Fruit fly (Drosophila melanogaster): Measurements from ENCODE around the gene Pgant4.

Gene Pgant4

dm6 chr2L:3457007-3457406 is 15.4 kb upstream of the Pgant4 start, which contains the start of the genes Cog3 and Sec5 (continued):
- TF ChIP-seq CG11398 (GFP tag; optimal IDR thresholded peaks at IDR 0.05) (no peak), Gsc (GFP tag; IDR thresholded peaks at IDR 0.05) (no peak), NC2α (GFP tag; optimal IDR thresholded peaks at IDR 0.05) (no peak), ssp (GFP tag; IDR thresholded peaks at IDR 0.05) (peak; percentile 43; the same call in 1 of the 2 replicates), Ravus (GFP tag; IDR thresholded peaks at IDR 0.05) (no peak), vvl (GFP tag; IDR thresholded peaks at IDR 0.05) (peak; percentile 75), Xrp1 (GFP tag; IDR thresholded peaks at IDR 0.05) (peak; percentile 68), ash1 (GFP tag; optimal IDR thresholded peaks at IDR 0.05) (no peak), CG31441 (GFP tag; IDR thresholded peaks at IDR 0.05) (no peak), CHES-1-like (GFP tag; optimal IDR thresholded peaks at IDR 0.05) (peak; percentile 57), Dad (GFP tag; optimal IDR thresholded peaks at IDR 0.05) (no peak), pho (GFP tag; optimal IDR thresholded peaks at IDR 0.05) (peak; percentile 29), dm (GFP tag; optimal IDR thresholded peaks at IDR 0.05) (no peak), CG9797 (GFP tag; optimal IDR thresholded peaks at IDR 0.05) (peak; percentile 41), Fer3 (tag; optimal IDR thresholded peaks at IDR 0.05) (peak; percentile 74), ase (GFP tag; IDR thresholded peaks at IDR 0.05) (no peak), run (tag; optimal IDR thresholded peaks at IDR 0.05) (no peak), sens-2 (GFP tag; IDR thresholded peaks at IDR 0.05) (no peak), CG8359 (GFP tag; optimal IDR thresholded peaks at IDR 0.05; ENCODE audit: borderline replicate concordance) (peak; percentile 32)

DNA sequence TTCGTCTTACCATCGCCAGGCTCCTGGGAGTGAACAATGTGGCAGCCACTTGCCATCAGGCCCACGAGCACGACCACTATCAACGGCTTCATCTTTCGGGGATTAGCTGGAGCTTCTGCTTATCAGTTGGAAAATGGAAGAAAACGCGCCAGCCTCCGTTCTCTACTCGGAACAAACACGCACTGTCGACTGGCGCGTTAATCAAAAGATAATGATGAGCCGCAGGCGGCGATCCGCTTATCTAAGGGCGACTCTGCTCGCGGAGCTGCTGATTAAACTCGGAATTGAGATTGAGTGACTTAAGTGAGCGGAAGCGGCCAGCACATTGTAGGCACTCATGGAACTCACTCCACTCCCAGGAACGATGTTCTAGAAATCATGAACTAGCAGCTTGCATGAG is 10.6 kb upstream of the Pgant4 start, which contains the start of gene CG3246:
TSS of gene CG3246 (minus strand) at position 193 of the 400 bp plus-strand sequence.
- peak; percentile 38 for TF ChIP-seq CG10543 (GFP tag; optimal IDR thresholded peaks at IDR 0.05)
- TF ChIP-seq CG34376 (GFP tag; optimal IDR thresholded peaks at IDR 0.05): peak; percentile 61
- 0 out of 2 replicates have a peak, but pooled peaks have one; percentile 7 for TF ChIP-seq Bgb (GFP tag; IDR thresholded peaks at IDR 0.05; ENCODE audit: partially characterized antibody)
- peak; percentile 15 for TF ChIP-seq CG7987 (GFP tag; optimal IDR thresholded peaks at IDR 0.05)
- TF ChIP-seq sug (tag; optimal IDR thresholded peaks at IDR 0.05): peak; percentile 57
- TF ChIP-seq nom (GFP tag; optimal IDR thresholded peaks at IDR 0.05): peak; percentile 15
- no peak for TF ChIP-seq Hr39 (optimal IDR thresholded peaks at IDR 0.05)
- TF ChIP-seq Med (GFP tag): peak; percentile 41
- TF ChIP-seq Mes4 (GFP tag; optimal IDR thresholded peaks at IDR 0.05): no peak
- peak; percentile 92 for TF ChIP-seq z (GFP tag; IDR thresholded peaks at IDR 0.05)
- no peak for TF ChIP-seq CG43689 (GFP tag; IDR thresholded peaks at IDR 0.05)
- TF ChIP-seq Tbp (GFP tag; optimal IDR thresholded peaks at IDR 0.05): no peak

dm6 chr2L:3465426-3465825 is 7.0 kb upstream of the Pgant4 start:
- TF ChIP-seq ab (GFP tag; optimal IDR thresholded peaks at IDR 0.05): no peak
- 0 out of 2 replicates have a peak, but pooled peaks have one; percentile 18 for TF ChIP-seq slbo (GFP tag; IDR thresholded peaks at IDR 0.05)
- TF ChIP-seq CG13296 (GFP tag; optimal IDR thresholded peaks at IDR 0.05): no peak
- peak; percentile 45; the same call in 2 of the 3 replicates for TF ChIP-seq CG11695 (GFP tag; IDR thresholded peaks at IDR 0.05)
- no peak for TF ChIP-seq knrl (GFP tag; IDR thresholded peaks at IDR 0.05; ENCODE audit: partially characterized antibody)
- no peak for TF ChIP-seq H15 (GFP tag; IDR thresholded peaks at IDR 0.05)
- TF ChIP-seq Dek (tag; optimal IDR thresholded peaks at IDR 0.05): no peak
- TF ChIP-seq H2.0 (GFP tag; IDR thresholded peaks at IDR 0.05): no peak
- TF ChIP-seq Sry-δ (GFP tag; optimal IDR thresholded peaks at IDR 0.05): no peak
- no peak for TF ChIP-seq lab (GFP tag; optimal IDR thresholded peaks at IDR 0.05)
- no peak for TF ChIP-seq emc (GFP tag; optimal IDR thresholded peaks at IDR 0.05)
- no peak for TF ChIP-seq dysf (GFP tag; IDR thresholded peaks at IDR 0.05)
- 0 out of 2 replicates have a peak, but pooled peaks have one; percentile 16 for TF ChIP-seq Drgx (GFP tag; IDR thresholded peaks at IDR 0.05)
- no peak for TF ChIP-seq gt (GFP tag; IDR thresholded peaks at IDR 0.05)
- TF ChIP-seq pum (GFP tag; optimal IDR thresholded peaks at IDR 0.05): no peak
- TF ChIP-seq sens (GFP tag): peak; percentile 24
- TF ChIP-seq CG11696 (GFP tag; IDR thresholded peaks at IDR 0.05): peak; percentile 76
- TF ChIP-seq Taf1 (GFP tag; IDR thresholded peaks at IDR 0.05): no peak
- peak; percentile 51 for TF ChIP-seq Med (GFP tag)
- no peak for TF ChIP-seq CG13775 (GFP tag; optimal IDR thresholded peaks at IDR 0.05)
- TF ChIP-seq Rfx (GFP tag; IDR thresholded peaks at IDR 0.05): 0 out of 2 replicates have a peak, but pooled peaks have one; percentile 20
- TF ChIP-seq Nf-YA (GFP tag; IDR thresholded peaks at IDR 0.05): 0 out of 2 replicates have a peak, but pooled peaks have one; percentile 11
